Fruit fly (Drosophila melanogaster) whole organism, embryonic: Measurements from ENCODE around the gene tra.
A peak's percentile ranks its signal among the peaks of the same experiment; 100 is the strongest.

ENCODE experiments used
- Bgb ChIP-seq: fragments of 200-800 bp; sonication (Bioruptor generic); IDR thresholded peaks from 2 replicates; pipeline ENCODE4 v1.3.6; 2022; ENCODE audit warnings: missing biosample characterization, missing genetic modification characterization; ENCODE audit not compliant: partially characterized antibody
- CG10543 ChIP-seq: fragments of 200-800 bp; sonication (Bioruptor generic); optimal IDR thresholded peaks from 3 replicates; lab custom pipeline; 2017; ENCODE audit warnings: missing biosample characterization, mild to moderate bottlenecking, missing genetic modification characterization, moderate library complexity
- CG12769 ChIP-seq: fragments of 200-800 bp; sonication (Bioruptor generic); optimal IDR thresholded peaks from 2 replicates; lab custom pipeline; 2019; ENCODE audit warnings: missing biosample characterization, mild to moderate bottlenecking, missing genetic modification characterization, moderate library complexity
- CG13123 ChIP-seq: fragments of 200-800 bp; sonication (Bioruptor generic); optimal IDR thresholded peaks from 2 replicates; lab custom pipeline; 2016; ENCODE audit warnings: missing biosample characterization, missing genetic modification characterization
- CG15696 ChIP-seq: fragments of 200-800 bp; sonication (Bioruptor generic); optimal IDR thresholded peaks from 2 replicates; lab custom pipeline; 2019; ENCODE audit warnings: missing biosample characterization, mild to moderate bottlenecking, missing genetic modification characterization, moderate library complexity
- CG16863 ChIP-seq: fragments of 200-800 bp; sonication (Bioruptor generic); optimal IDR thresholded peaks from 3 replicates; lab custom pipeline; 2016; ENCODE audit warnings: missing biosample characterization, missing genetic modification characterization
- CG32772 ChIP-seq: fragments of 200-800 bp; sonication (Bioruptor generic); IDR thresholded peaks from 2 replicates; pipeline ENCODE4 v1.3.6; 2022; ENCODE audit warnings: missing biosample characterization, missing genetic modification characterization
- CG42726 ChIP-seq: fragments of 200-800 bp; sonication (Bioruptor generic); IDR thresholded peaks from 2 replicates; pipeline ENCODE4 v1.3.6; 2022; ENCODE audit warnings: missing biosample characterization, missing genetic modification characterization; ENCODE audit not compliant: partially characterized antibody
- CG4328 ChIP-seq: fragments of 200-800 bp; sonication (Bioruptor generic); optimal IDR thresholded peaks from 3 replicates; lab custom pipeline; 2017; ENCODE audit warnings: missing biosample characterization, missing genetic modification reagents, missing genetic modification characterization
- CG4404 ChIP-seq: fragments of 200-800 bp; sonication (Bioruptor generic); IDR thresholded peaks from 2 replicates; pipeline ENCODE4 v1.3.6; 2022; ENCODE audit warnings: missing biosample characterization, missing genetic modification characterization
- CG4730 ChIP-seq: fragments of 200-800 bp; sonication (Bioruptor generic); IDR thresholded peaks from 2 replicates; pipeline ENCODE4 v1.3.6; 2022; ENCODE audit warnings: missing biosample characterization, missing genetic modification characterization
- CG5180 ChIP-seq: fragments of 200-800 bp; sonication (Bioruptor generic); optimal IDR thresholded peaks from 3 replicates; lab custom pipeline; 2017; ENCODE audit warnings: missing biosample characterization, missing genetic modification characterization, mild to moderate bottlenecking, moderate library complexity, missing genetic modification reagents
- CG6254 ChIP-seq: fragments of 200-800 bp; sonication (Bioruptor generic); optimal IDR thresholded peaks from 3 replicates; lab custom pipeline; 2017; ENCODE audit warnings: mild to moderate bottlenecking, missing biosample characterization, missing genetic modification reagents, missing genetic modification characterization
- CG6654 ChIP-seq: fragments of 200-800 bp; sonication (Bioruptor generic); optimal IDR thresholded peaks from 2 replicates; lab custom pipeline; 2017; ENCODE audit warnings: missing biosample characterization, mild to moderate bottlenecking, missing genetic modification characterization
- CG7963 ChIP-seq: fragments of 200-800 bp; sonication (Bioruptor generic); IDR thresholded peaks from 3 replicates; pipeline ENCODE4 v1.3.6; 2022; ENCODE audit warnings: missing biosample characterization, missing genetic modification characterization; ENCODE audit not compliant: partially characterized antibody
- CG8281 ChIP-seq: fragments of 200-800 bp; sonication (Bioruptor generic); optimal IDR thresholded peaks from 2 replicates; lab custom pipeline; 2018; ENCODE audit warnings: missing biosample characterization, mild to moderate bottlenecking, missing genetic modification characterization, moderate library complexity
- CG8359 ChIP-seq: fragments of 200-800 bp; sonication (Bioruptor generic); optimal IDR thresholded peaks from 2 replicates; lab custom pipeline; 2017; ENCODE audit warnings: missing biosample characterization, mild to moderate bottlenecking, missing genetic modification characterization, borderline replicate concordance
- CG8388 ChIP-seq: fragments of 200-800 bp; sonication (Bioruptor generic); optimal IDR thresholded peaks from 2 replicates; lab custom pipeline; 2019; ENCODE audit warnings: missing biosample characterization, mild to moderate bottlenecking, missing genetic modification characterization, moderate library complexity
- CG9797 ChIP-seq: fragments of 200-800 bp; sonication (Bioruptor generic); optimal IDR thresholded peaks from 3 replicates; lab custom pipeline; 2018; ENCODE audit warnings: missing biosample characterization, mild to moderate bottlenecking, missing genetic modification characterization
- HHEX ChIP-seq: fragments of 200-800 bp; sonication (Bioruptor generic); optimal IDR thresholded peaks from 3 replicates; lab custom pipeline; 2017; ENCODE audit warnings: missing biosample characterization, mild to moderate bottlenecking, missing genetic modification characterization, missing genetic modification reagents
- Hand ChIP-seq: fragments of 200-800 bp; sonication (Bioruptor generic); optimal IDR thresholded peaks from 2 replicates; lab custom pipeline; 2017; ENCODE audit warnings: mild to moderate bottlenecking, missing biosample characterization, missing genetic modification reagents, missing genetic modification characterization
- Hr78 ChIP-seq, 2 experiments: fragments of 200-800 bp in 1 of 2; fragments of >200 bp in 1 of 2; sonication (Bioruptor generic) in 1 of 2; optimal IDR thresholded peaks; 2 replicates each; lab custom pipeline; 2017 to 2019; ENCODE audit warnings: missing biosample characterization in 2 of 2, missing genetic modification characterization in 2 of 2, mild to moderate bottlenecking in 1 of 2, moderate library complexity in 1 of 2
- Ptx1 ChIP-seq: fragments of 200-800 bp; sonication (Bioruptor generic); IDR thresholded peaks from 2 replicates; pipeline ENCODE4 v1.3.6; 2022; ENCODE audit warnings: missing biosample characterization, missing genetic modification characterization
- Sin3A ChIP-seq: fragments of >200 bp; optimal IDR thresholded peaks from 2 replicates; lab custom pipeline; 2018
- ab ChIP-seq: fragments of 200-800 bp; sonication (Bioruptor generic); optimal IDR thresholded peaks from 2 replicates; lab custom pipeline; 2016; ENCODE audit warnings: missing biosample characterization, missing genetic modification characterization
- bcd ChIP-seq: fragments of 200-800 bp; sonication (Bioruptor generic); optimal IDR thresholded peaks from 2 replicates; lab custom pipeline; 2017; ENCODE audit warnings: missing biosample characterization, mild to moderate bottlenecking, missing genetic modification characterization
- btn ChIP-seq: fragments of 200-800 bp; sonication (Bioruptor generic); optimal IDR thresholded peaks from 2 replicates; lab custom pipeline; 2016; ENCODE audit warnings: missing biosample characterization, missing genetic modification characterization
- caup ChIP-seq: fragments of 200-800 bp; sonication (Bioruptor generic); optimal IDR thresholded peaks from 3 replicates; lab custom pipeline; 2017; ENCODE audit warnings: missing biosample characterization, mild to moderate bottlenecking, missing genetic modification characterization, moderate library complexity; ENCODE audit not compliant: severe bottlenecking
- chinmo ChIP-seq: fragments of 200-800 bp; sonication (Bioruptor generic); IDR thresholded peaks from 4 replicates; pipeline ENCODE4 v1.3.6; 2022; ENCODE audit warnings: missing biosample characterization, missing genetic modification characterization; ENCODE audit not compliant: partially characterized antibody
- chm ChIP-seq: fragments of 200-800 bp; sonication (Bioruptor generic); IDR thresholded peaks from 2 replicates; pipeline ENCODE4 v1.3.6; 2022; ENCODE audit warnings: missing biosample characterization, missing genetic modification characterization
- crol ChIP-seq: fragments of 200-800 bp; sonication (Bioruptor generic); IDR thresholded peaks from 2 replicates; pipeline ENCODE4 v1.3.6; 2022; ENCODE audit warnings: missing biosample characterization, missing genetic modification characterization
- dm ChIP-seq: fragments of 200-800 bp; sonication (Bioruptor generic); optimal IDR thresholded peaks from 3 replicates; lab custom pipeline; 2016; ENCODE audit warnings: missing biosample characterization, missing genetic modification characterization
- dpn ChIP-seq, 2 experiments: fragments of 200-800 bp; sonication (Bioruptor generic); optimal IDR thresholded peaks; 3 replicates each; lab custom pipeline; 2016; ENCODE audit warnings: missing biosample characterization in 2 of 2, missing genetic modification characterization in 2 of 2
- emc ChIP-seq: fragments of 200-800 bp; sonication (Bioruptor generic); optimal IDR thresholded peaks from 2 replicates; lab custom pipeline; 2016; ENCODE audit warnings: missing biosample characterization, missing genetic modification characterization
- grn ChIP-seq: fragments of 200-800 bp; sonication (Bioruptor generic); optimal IDR thresholded peaks from 3 replicates; lab custom pipeline; 2017; ENCODE audit warnings: missing biosample characterization, missing genetic modification characterization
- h ChIP-seq: fragments of >200 bp; optimal IDR thresholded peaks from 2 replicates; lab custom pipeline; 2017
- ham ChIP-seq: fragments of 200-800 bp; sonication (Bioruptor generic); IDR thresholded peaks from 2 replicates; pipeline ENCODE4 v1.3.6; 2022; ENCODE audit warnings: missing biosample characterization, missing genetic modification characterization
- her ChIP-seq: fragments of 200-800 bp; sonication (Bioruptor generic); optimal IDR thresholded peaks from 2 replicates; lab custom pipeline; 2016; ENCODE audit warnings: missing biosample characterization, missing genetic modification characterization
- hth ChIP-seq: fragments of >200 bp; optimal IDR thresholded peaks from 2 replicates; lab custom pipeline; 2017; ENCODE audit warnings: inconsistent platforms
- inv ChIP-seq: fragments of 200-800 bp; sonication (Bioruptor generic); IDR thresholded peaks from 2 replicates; pipeline ENCODE4 v1.3.6; 2022; ENCODE audit warnings: missing biosample characterization, missing genetic modification characterization; ENCODE audit not compliant: partially characterized antibody
- jing ChIP-seq: fragments of 200-800 bp; sonication (Bioruptor generic); optimal IDR thresholded peaks from 2 replicates; lab custom pipeline; 2018; ENCODE audit warnings: missing biosample characterization, mild to moderate bottlenecking, missing genetic modification characterization
- kay ChIP-seq: fragments of 200-800 bp; sonication (Bioruptor generic); optimal IDR thresholded peaks from 2 replicates; lab custom pipeline; 2016; ENCODE audit warnings: missing biosample characterization, missing genetic modification characterization
- kni ChIP-seq: fragments of 200-800 bp; sonication (Bioruptor generic); optimal IDR thresholded peaks from 3 replicates; lab custom pipeline; 2017; ENCODE audit warnings: mild to moderate bottlenecking, missing biosample characterization, missing genetic modification reagents, missing genetic modification characterization
- lbe ChIP-seq: fragments of 200-800 bp; sonication (Bioruptor generic); optimal IDR thresholded peaks from 2 replicates; lab custom pipeline; 2016; ENCODE audit warnings: missing biosample characterization, mild to moderate bottlenecking, missing genetic modification characterization
- org-1 ChIP-seq: fragments of 200-800 bp; sonication (Bioruptor generic); optimal IDR thresholded peaks from 2 replicates; lab custom pipeline; 2017; ENCODE audit warnings: missing biosample characterization, missing genetic modification characterization
- otp ChIP-seq: fragments of 200-800 bp; sonication (Bioruptor generic); IDR thresholded peaks from 3 replicates; pipeline ENCODE4, ENCODE4 v1.3.6; 2022; ENCODE audit warnings: missing biosample characterization, missing genetic modification characterization
- sd ChIP-seq: fragments of 200-800 bp; sonication (Bioruptor generic); optimal IDR thresholded peaks from 3 replicates; lab custom pipeline; 2018; ENCODE audit warnings: missing biosample characterization, mild to moderate bottlenecking, missing genetic modification characterization, moderate library complexity
- sens ChIP-seq: fragments of 200-800 bp; sonication (Bioruptor generic); peaks from one replicate; lab custom pipeline; 2016; ENCODE audit warnings: missing biosample characterization, missing genetic modification characterization
- sug ChIP-seq: fragments of 200-800 bp; optimal IDR thresholded peaks from 2 replicates; lab custom pipeline; 2019; ENCODE audit warnings: missing biosample characterization, mild to moderate bottlenecking, missing genetic modification characterization, moderate library complexity
- tup ChIP-seq: fragments of 200-800 bp; sonication (Bioruptor generic); optimal IDR thresholded peaks from 2 replicates; lab custom pipeline; 2016; ENCODE audit warnings: missing biosample characterization, mild to moderate bottlenecking, missing genetic modification characterization, moderate library complexity
- vfl ChIP-seq: fragments of 200-800 bp; sonication (Bioruptor generic); optimal IDR thresholded peaks from 2 replicates; lab custom pipeline; 2016; ENCODE audit warnings: missing biosample characterization, missing genetic modification characterization
- zfh1 ChIP-seq: fragments of 200-800 bp; sonication (Bioruptor generic); IDR thresholded peaks from 3 replicates; pipeline ENCODE4 v1.3.6; 2022; ENCODE audit warnings: missing biosample characterization, missing genetic modification characterization

Gene tra

DNA sequence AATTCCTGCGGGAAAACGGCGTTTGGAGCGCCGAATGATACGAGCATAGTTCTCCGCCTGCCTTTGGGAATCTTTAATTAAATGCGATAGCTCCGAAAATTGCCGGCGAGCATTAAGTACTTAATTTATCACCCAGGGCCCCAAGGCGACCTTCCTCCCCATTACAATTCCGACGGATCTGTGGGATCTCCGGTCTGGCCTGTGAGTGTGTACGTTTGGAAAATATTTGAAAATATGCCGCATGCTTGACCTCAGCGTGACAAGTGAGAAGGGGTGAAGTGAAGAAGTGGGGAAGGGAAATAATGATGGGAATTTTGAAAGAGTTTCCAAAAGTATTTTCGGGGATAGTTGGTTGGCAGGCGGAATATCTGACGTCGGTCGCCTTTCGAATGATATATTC, 21.4 kb downstream of the tra start (continued):
- TF ChIP-seq kay (GFP tag; lab: Kevin White, UChicago) (no peak), hth (lab: Kevin White, UChicago) (no peak), HHEX (GFP tag; lab: Kevin White, UChicago) (no peak), sug (tag; lab: Kevin White, UChicago) (no peak), sens (GFP tag; lab: Kevin White, UChicago) (peak; percentile 26), sd (tag; lab: Kevin White, UChicago) (peak; percentile 95), Hand (GFP tag; lab: Kevin White, UChicago) (no peak), CG12769 (tag; lab: Kevin White, UChicago) (peak; percentile 96), CG7963 (GFP tag; lab: Robert Waterston, UW) (no peak), inv (GFP tag; lab: Robert Waterston, UW) (no peak), ab (GFP tag; lab: Kevin White, UChicago) (no peak), CG6654 (GFP tag; lab: Kevin White, UChicago) (no peak), CG8359 (GFP tag; lab: Kevin White, UChicago) (peak; percentile 14), emc (GFP tag; lab: Kevin White, UChicago) (no peak), CG10543 (peak; percentile 52), CG13123 (GFP tag; lab: Kevin White, UChicago) (no peak), kni (GFP tag; lab: Kevin White, UChicago) (peak; percentile 48), CG4328 (GFP tag; lab: Kevin White, UChicago) (peak; percentile 13), CG32772 (GFP tag; lab: Robert Waterston, UW) (no peak), CG15696 (tag; lab: Kevin White, UChicago) (no peak), crol (GFP tag; lab: Robert Waterston, UW) (peak; percentile 57), CG8281 (tag; lab: Kevin White, UChicago) (peak; percentile 7), Hr78 (GFP tag; optimal IDR thresholded peaks at IDR 0.05; lab: Kevin White, UChicago) (peak in 1 of 2 experiments; percentile 69), org-1 (GFP tag; lab: Kevin White, UChicago) (no peak), tup (GFP tag; lab: Kevin White, UChicago) (no peak), Ptx1 (GFP tag; lab: Robert Waterston, UW) (no peak), caup (GFP tag; lab: Kevin White, UChicago) (no peak), bcd (GFP tag; lab: Kevin White, UChicago) (no peak), vfl (GFP tag; lab: Kevin White, UChicago) (no peak), btn (no peak), Sin3A (no peak), CG42726 (GFP tag; lab: Robert Waterston, UW) (no peak), dpn (GFP tag; optimal IDR thresholded peaks at IDR 0.05; lab: Kevin White, UChicago) (no peak)

DNA sequence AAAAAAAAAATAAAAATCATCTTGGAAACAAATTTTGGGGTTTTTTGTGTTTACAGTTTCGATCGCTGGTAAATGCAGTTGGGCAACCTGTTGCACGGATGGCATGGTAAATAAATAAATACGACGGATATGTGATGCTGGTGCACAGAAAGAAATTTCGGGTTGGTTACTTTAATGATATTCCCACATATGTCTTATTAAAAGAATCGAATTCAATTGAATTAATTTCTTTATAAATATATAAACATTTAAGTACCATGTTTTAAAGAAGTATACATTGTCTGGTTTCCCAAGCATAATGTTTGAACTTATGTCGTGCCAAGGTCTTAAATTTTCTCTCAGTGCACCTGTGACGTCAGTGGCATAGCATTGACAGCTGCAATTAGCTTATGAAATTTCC, 23.4 kb downstream of the tra start:
- no peak for TF ChIP-seq CG16863 (GFP tag; lab: Kevin White, UChicago)
- TF ChIP-seq CG4404 = no peak
- TF ChIP-seq CG5180 (GFP tag; lab: Kevin White, UChicago) = peak; percentile 45
- TF ChIP-seq CG6254 = peak; percentile 65
- 0 out of 2 replicates have a peak, but pooled peaks have one; percentile 20 for TF ChIP-seq chm
- TF ChIP-seq h (lab: Kevin White, UChicago) = no peak
- no peak for TF ChIP-seq dm
- no peak for TF ChIP-seq CG9797
- TF ChIP-seq jing (GFP tag; lab: Kevin White, UChicago) = peak; percentile 27
- no peak for TF ChIP-seq lbe (GFP tag; lab: Kevin White, UChicago)
- peak; percentile 55; the same call in 2 of the 3 replicates for TF ChIP-seq otp (GFP tag; lab: Robert Waterston, UW)
- TF ChIP-seq CG8388 (GFP tag; lab: Kevin White, UChicago) = peak; percentile 67
- no peak for TF ChIP-seq Bgb (GFP tag; lab: Robert Waterston, UW)
- TF ChIP-seq grn (GFP tag; lab: Kevin White, UChicago) = no peak
- 0 out of 2 replicates have a peak, but pooled peaks have one; percentile 40 for TF ChIP-seq CG4730 (GFP tag; lab: Robert Waterston, UW)
- TF ChIP-seq her (GFP tag; lab: Kevin White, UChicago) = no peak
- TF ChIP-seq ham = no peak
- peak; percentile 64 for TF ChIP-seq zfh1 (GFP tag; lab: Robert Waterston, UW)
- TF ChIP-seq chinmo (GFP tag; lab: Robert Waterston, UW) = no peak
